Worm (Caenorhabditis elegans) whole organism, mixed stage, embryonic: Measurements from ENCODE around the gene pitr-2.

Source experiments
- bed-3 ChIP-seq: fragments of 200-800 bp; sonication (Bioruptor generic); optimal IDR thresholded peaks from 3 replicates; lab custom pipeline; 2018; ENCODE audit warnings: mild to moderate bottlenecking, missing genetic modification characterization, moderate library complexity, missing compliant biosample characterization
- blmp-1 ChIP-seq: fragments of 150-350 bp; optimal IDR thresholded peaks from 2 replicates; lab custom pipeline; 2014; ENCODE audit warnings: missing biosample characterization, missing genetic modification characterization
- ceh-39 ChIP-seq: fragments of 150-350 bp; optimal IDR thresholded peaks from 2 replicates; lab custom pipeline; 2014; ENCODE audit warnings: missing biosample characterization, missing genetic modification characterization
- ceh-43 ChIP-seq: fragments of 200-800 bp; sonication (Bioruptor generic); optimal IDR thresholded peaks from 2 replicates; lab custom pipeline; 2018; ENCODE audit warnings: mild to moderate bottlenecking, missing genetic modification characterization, moderate library complexity, missing compliant biosample characterization
- ceh-83 ChIP-seq: fragments of 200-800 bp; sonication (Bioruptor generic); optimal IDR thresholded peaks from 2 replicates; lab custom pipeline; 2018; ENCODE audit warnings: mild to moderate bottlenecking, missing genetic modification characterization, missing compliant biosample characterization
- ces-1 ChIP-seq: fragments of 150-350 bp; optimal IDR thresholded peaks from 2 replicates; lab custom pipeline; 2014; ENCODE audit warnings: missing biosample characterization, missing genetic modification reagents, missing genetic modification characterization
- cnd-1 ChIP-seq: fragments of 200-800 bp; sonication (Bioruptor generic); optimal IDR thresholded peaks from 2 replicates; lab custom pipeline; 2018; ENCODE audit warnings: mild to moderate bottlenecking, missing genetic modification characterization, missing compliant biosample characterization
- drap-1 ChIP-seq: fragments of 200-800 bp; sonication (Bioruptor generic); optimal IDR thresholded peaks from 3 replicates; lab custom pipeline; 2018; ENCODE audit warnings: mild to moderate bottlenecking, missing genetic modification characterization, missing compliant biosample characterization
- elt-1 ChIP-seq: sonication (generic microtip); optimal IDR thresholded peaks from 2 replicates; lab custom pipeline; 2017; ENCODE audit warnings: missing genetic modification characterization, mild to moderate bottlenecking, missing compliant biosample characterization, antibody characterized with exemption, moderate library complexity, borderline replicate concordance; ENCODE audit not compliant: insufficient read depth
- elt-3 ChIP-seq: fragments of 150-350 bp; optimal IDR thresholded peaks from 2 replicates; lab custom pipeline; 2014; ENCODE audit warnings: missing biosample characterization, missing genetic modification characterization
- flh-1 ChIP-seq: fragments of 200-800 bp; sonication (Bioruptor generic); optimal IDR thresholded peaks from 2 replicates; lab custom pipeline; 2018; ENCODE audit warnings: mild to moderate bottlenecking, missing genetic modification characterization, moderate library complexity, missing compliant biosample characterization
- hlh-1 ChIP-seq: fragments of 150-350 bp; optimal IDR thresholded peaks from 2 replicates; lab custom pipeline; 2014; ENCODE audit warnings: missing biosample characterization, missing genetic modification reagents, missing genetic modification characterization
- lin-13 ChIP-seq: fragments of 150-350 bp; optimal IDR thresholded peaks from 2 replicates; lab custom pipeline; 2014; ENCODE audit warnings: missing biosample characterization, missing genetic modification characterization
- lin-32 ChIP-seq: fragments of 200-800 bp; sonication (Bioruptor generic); optimal IDR thresholded peaks from 2 replicates; lab custom pipeline; 2018; ENCODE audit warnings: mild to moderate bottlenecking, missing genetic modification characterization, missing compliant biosample characterization
- lsy-2 ChIP-seq: fragments of 150-350 bp; optimal IDR thresholded peaks from 2 replicates; lab custom pipeline; 2014; ENCODE audit warnings: missing biosample characterization, missing genetic modification characterization
- mab-5 ChIP-seq: fragments of 150-350 bp; optimal IDR thresholded peaks from 2 replicates; lab custom pipeline; 2014; ENCODE audit warnings: missing biosample characterization, missing genetic modification characterization
- mep-1 ChIP-seq: fragments of 150-350 bp; optimal IDR thresholded peaks from 2 replicates; lab custom pipeline; 2017; ENCODE audit warnings: missing biosample characterization, missing genetic modification reagents, missing genetic modification characterization, inconsistent platforms
- mls-2 ChIP-seq: sonication (generic microtip); optimal IDR thresholded peaks from 2 replicates; lab custom pipeline; 2016; ENCODE audit warnings: mild to moderate bottlenecking, missing genetic modification characterization, moderate library complexity, missing compliant biosample characterization
- nhr-12 ChIP-seq: fragments of 150-350 bp; optimal IDR thresholded peaks from 2 replicates; lab custom pipeline; 2014; ENCODE audit warnings: missing biosample characterization, missing genetic modification characterization
- nhr-2 ChIP-seq: fragments of 150-350 bp; optimal IDR thresholded peaks from 2 replicates; lab custom pipeline; 2014; ENCODE audit warnings: missing biosample characterization, missing genetic modification characterization
- nhr-237 ChIP-seq: fragments of 150-350 bp; optimal IDR thresholded peaks from 2 replicates; lab custom pipeline; 2014; ENCODE audit warnings: missing biosample characterization, missing genetic modification characterization
- nhr-76 ChIP-seq: sonication (generic microtip); optimal IDR thresholded peaks from 2 replicates; lab custom pipeline; 2017; ENCODE audit warnings: missing biosample characterization, missing genetic modification characterization
- pha-4 ChIP-seq: fragments of 150-350 bp; optimal IDR thresholded peaks from 2 replicates; lab custom pipeline; 2018; ENCODE audit warnings: missing biosample characterization, missing genetic modification reagents, missing genetic modification characterization
- sem-2 ChIP-seq: fragments of 200-800 bp; sonication (Bioruptor generic); optimal IDR thresholded peaks from 2 replicates; lab custom pipeline; 2018; ENCODE audit warnings: mild to moderate bottlenecking, missing genetic modification characterization, missing compliant biosample characterization
- snpc-4 ChIP-seq: fragments of 150-350 bp; optimal IDR thresholded peaks from 2 replicates; lab custom pipeline; 2014; ENCODE audit warnings: missing biosample characterization, missing genetic modification characterization
- sptf-1 ChIP-seq: sonication (generic microtip); optimal IDR thresholded peaks from 2 replicates; lab custom pipeline; 2017; ENCODE audit warnings: mild to moderate bottlenecking, missing genetic modification characterization, moderate library complexity, missing compliant biosample characterization
- tbx-8 ChIP-seq: fragments of 200-800 bp; sonication (Bioruptor generic); optimal IDR thresholded peaks from 2 replicates; lab custom pipeline; 2018; ENCODE audit warnings: mild to moderate bottlenecking, missing genetic modification characterization, moderate library complexity, missing compliant biosample characterization
- unc-120 ChIP-seq: sonication (generic microtip); optimal IDR thresholded peaks from 2 replicates; lab custom pipeline; 2017; ENCODE audit warnings: missing genetic modification characterization, missing compliant biosample characterization; ENCODE audit not compliant: poor library complexity, severe bottlenecking
- unc-62 ChIP-seq: fragments of 150-350 bp; optimal IDR thresholded peaks from 2 replicates; lab custom pipeline; 2014; ENCODE audit warnings: missing biosample characterization, missing genetic modification reagents, missing genetic modification characterization
- zip-8 ChIP-seq: fragments of 150-350 bp; optimal IDR thresholded peaks from 2 replicates; lab custom pipeline; 2014; ENCODE audit warnings: missing biosample characterization, missing genetic modification characterization
- ztf-11 ChIP-seq: fragments of 150-350 bp; optimal IDR thresholded peaks from 2 replicates; lab custom pipeline; 2014; ENCODE audit warnings: missing biosample characterization, missing genetic modification characterization

The pitr-2 gene

DNA sequence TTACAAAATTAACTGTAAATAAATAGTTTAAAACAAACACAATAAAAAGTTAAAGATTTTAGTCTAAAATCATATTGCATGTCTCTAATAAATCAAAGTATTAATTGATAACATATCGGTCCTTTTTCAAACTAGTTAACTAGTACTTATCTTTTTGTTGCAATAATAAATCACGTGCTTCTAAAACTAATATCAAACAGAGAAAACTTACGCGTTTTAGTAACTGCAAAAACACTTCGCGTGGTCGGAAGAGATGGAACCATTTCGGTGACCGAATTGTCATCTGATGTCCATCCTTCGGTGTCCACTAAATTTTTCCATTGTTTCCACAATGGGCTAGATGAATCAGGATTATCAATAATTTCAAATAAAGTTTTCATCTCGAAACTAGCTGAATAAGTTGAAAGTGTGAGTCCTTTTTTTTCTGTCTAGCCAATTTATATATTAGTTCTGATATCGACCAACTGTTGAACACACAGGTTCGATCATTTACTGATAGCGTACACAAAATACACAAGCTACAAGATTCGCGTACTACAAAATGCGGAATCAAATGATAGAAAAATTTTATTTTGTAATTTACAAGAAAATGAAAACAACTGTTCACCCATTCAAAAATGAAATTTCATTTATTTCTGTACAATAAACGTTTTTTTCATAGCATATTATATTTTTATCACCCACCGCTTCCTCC lies 39.1 kb downstream of the pitr-2 start, which contains the start of gene F21C10.9:
Gene F21C10.9, minus strand, starts transcription at position 417 of the 694 bp plus-strand sequence.
- no peak for TF ChIP-seq ztf-11 (tag; lab: Kevin White, UChicago)
- TF ChIP-seq mep-1 (tag; lab: Kevin White, UChicago): no peak
- no peak for TF ChIP-seq unc-62 (GFP tag; lab: Kevin White, UChicago)
- TF ChIP-seq elt-1: no peak
- TF ChIP-seq nhr-76 (tag; lab: Kevin White, UChicago): no peak
- no peak for TF ChIP-seq mls-2
- no peak for TF ChIP-seq snpc-4 (tag; lab: Kevin White, UChicago)
- TF ChIP-seq elt-3 (tag; lab: Kevin White, UChicago): no peak
- TF ChIP-seq ceh-43 (GFP tag; lab: Kevin White, UChicago): no peak
- no peak for TF ChIP-seq sptf-1 (tag; lab: Kevin White, UChicago)
- TF ChIP-seq ceh-83 (GFP tag; lab: Kevin White, UChicago): no peak
- TF ChIP-seq flh-1: no peak
- no peak for TF ChIP-seq lin-32 (GFP tag; lab: Kevin White, UChicago)
- TF ChIP-seq cnd-1 (tag; lab: Kevin White, UChicago): no peak
- TF ChIP-seq drap-1: no peak
- no peak for TF ChIP-seq pha-4 (tag; lab: Kevin White, UChicago)
- TF ChIP-seq blmp-1: no peak
- no peak for TF ChIP-seq mab-5
- TF ChIP-seq nhr-2 (tag; lab: Kevin White, UChicago): no peak

DNA sequence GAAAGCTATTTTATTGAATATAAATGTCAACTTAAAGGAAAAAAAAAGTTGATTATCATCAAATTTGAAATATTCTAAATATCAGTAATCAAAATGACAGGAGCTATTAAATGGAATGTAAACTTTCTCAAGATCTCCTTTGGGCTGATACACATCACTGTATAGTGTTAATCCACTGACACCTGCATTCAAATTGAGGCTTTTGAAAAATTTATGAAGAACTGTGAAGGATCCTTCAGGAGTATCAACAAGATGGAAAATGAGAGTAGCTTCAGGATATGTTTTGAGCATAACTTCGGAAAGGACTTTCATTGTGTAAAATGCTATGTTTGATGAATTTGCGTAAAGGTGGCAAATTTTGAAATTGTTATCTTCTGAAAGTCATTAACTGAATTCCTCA lies 40.3 kb downstream of the pitr-2 start:
- TF ChIP-seq hlh-1 (tag; lab: Kevin White, UChicago) (no peak), pha-4 (tag; lab: Kevin White, UChicago) (no peak), ces-1 (GFP tag; lab: Kevin White, UChicago) (no peak), bed-3 (GFP tag; lab: Kevin White, UChicago) (no peak), tbx-8 (no peak), nhr-12 (tag; lab: Kevin White, UChicago) (no peak), lin-13 (no peak), elt-3 (tag; lab: Kevin White, UChicago) (no peak), ceh-43 (GFP tag; lab: Kevin White, UChicago) (no peak), nhr-2 (tag; lab: Kevin White, UChicago) (no peak), sptf-1 (tag; lab: Kevin White, UChicago) (no peak)

DNA sequence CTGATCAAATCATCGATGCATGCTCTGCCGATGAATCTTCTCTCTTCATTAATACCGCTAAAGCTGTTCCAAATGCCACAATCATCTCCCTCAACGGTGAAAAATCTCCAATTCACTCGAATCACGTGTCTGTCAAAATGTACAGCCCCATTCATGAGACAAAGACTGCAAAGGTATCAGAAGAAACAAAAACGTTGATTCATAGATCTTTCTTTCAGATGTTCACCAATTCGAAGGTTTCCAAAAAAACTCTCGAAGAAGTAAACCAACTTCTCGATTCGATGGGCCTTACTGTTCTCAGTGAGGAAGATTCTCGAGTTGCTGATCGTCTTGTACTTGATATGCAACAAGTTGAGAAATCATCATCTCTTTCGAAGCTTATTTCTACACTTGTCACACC lies 40.8 kb downstream of the pitr-2 start:
- TF ChIP-seq nhr-12 (tag; lab: Kevin White, UChicago): no peak

DNA sequence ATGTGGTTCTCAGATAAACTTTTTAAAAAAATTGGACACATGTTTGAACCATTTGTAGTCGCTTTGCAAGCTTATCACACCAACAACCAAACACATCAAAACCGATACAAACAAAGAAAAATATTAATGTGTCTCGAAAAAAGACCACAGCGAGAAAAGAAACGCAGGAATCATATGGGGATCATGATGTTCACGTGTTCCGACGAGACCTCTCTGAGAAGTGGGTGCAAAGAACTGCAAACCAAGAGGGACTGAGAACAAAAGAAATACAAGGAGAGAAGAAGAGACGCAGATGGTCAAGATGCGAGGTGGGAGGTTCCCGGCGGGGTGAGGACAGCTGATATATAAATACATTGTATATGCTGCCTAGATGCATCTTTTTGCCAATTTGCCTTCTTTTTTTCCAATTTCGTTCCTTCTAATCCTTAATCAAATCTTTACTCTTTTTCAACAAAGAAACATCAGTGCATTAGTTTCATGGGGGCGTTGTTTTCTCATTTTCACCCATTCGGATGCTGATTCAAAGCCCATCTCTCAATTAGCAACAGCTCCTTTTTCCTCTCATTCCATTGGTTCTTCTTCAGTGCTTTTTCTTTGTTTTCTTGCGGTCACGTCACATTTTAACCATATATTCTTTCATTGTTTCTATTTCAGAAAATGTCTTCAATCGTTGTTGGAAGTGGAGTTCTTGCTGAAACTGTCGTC lies 41.8 kb downstream of the pitr-2 start, which contains the start of gene F21C10.10:
Gene F21C10.10, plus strand, starts transcription at position 655 of the 705 bp plus-strand sequence.
- no peak for TF ChIP-seq ceh-43 (GFP tag; lab: Kevin White, UChicago)
- TF ChIP-seq nhr-2 (tag; lab: Kevin White, UChicago): peak; percentile 72
- peak; percentile 61 for TF ChIP-seq pha-4 (tag; lab: Kevin White, UChicago)
- TF ChIP-seq nhr-12 (tag; lab: Kevin White, UChicago): no peak
- TF ChIP-seq drap-1: peak; percentile 29
- TF ChIP-seq unc-62 (GFP tag; lab: Kevin White, UChicago): peak; percentile 87
- no peak for TF ChIP-seq zip-8 (tag; lab: Kevin White, UChicago)
- TF ChIP-seq cnd-1 (tag; lab: Kevin White, UChicago): peak; percentile 6
- TF ChIP-seq unc-120: peak; percentile 74
- peak; percentile 62 for TF ChIP-seq mep-1 (tag; lab: Kevin White, UChicago)
- peak; percentile 6 for TF ChIP-seq nhr-237
- peak; percentile 88 for TF ChIP-seq hlh-1 (tag; lab: Kevin White, UChicago)
- TF ChIP-seq elt-1: peak; percentile 49
- peak; percentile 64 for TF ChIP-seq ces-1 (GFP tag; lab: Kevin White, UChicago)
- peak; percentile 59 for TF ChIP-seq ceh-39 (tag; lab: Kevin White, UChicago)
- peak; percentile 28 for TF ChIP-seq lsy-2
- TF ChIP-seq sem-2: no peak
- no peak for TF ChIP-seq flh-1
